Fruit fly (Drosophila melanogaster) whole organism, prepupa: ENCODE results near the gene LysRS.

ENCODE experiments used
- Hr38 ChIP-seq: sonication (Bioruptor generic); optimal IDR thresholded peaks from 2 replicates; lab custom pipeline; 2016; ENCODE audit warnings: missing biosample characterization, missing genetic modification characterization
- spab ChIP-seq: fragments of 200-800 bp; sonication (Bioruptor generic); optimal IDR thresholded peaks from 2 replicates; lab custom pipeline; 2017; ENCODE audit warnings: missing biosample characterization, mild to moderate bottlenecking, missing genetic modification characterization, missing genetic modification reagents

- peak; percentile 93 for TF ChIP-seq spab (GFP tag; lab: Kevin White, UChicago)
- TF ChIP-seq Hr38 (GFP tag; lab: Kevin White, UChicago) = no peak
Observed at dm6 chrX:9583440-9584103, 25.1 kb downstream of the LysRS start.
